Fruit fly (Drosophila melanogaster) whole organism, embryonic: ENCODE data around the gene Awh.
A peak's percentile ranks its signal among the peaks of the same experiment; 100 is the strongest.

ENCODE experiments used
- Ada2b ChIP-seq: fragments of 200-800 bp; sonication (Bioruptor generic); IDR thresholded peaks from 2 replicates; pipeline ENCODE4 v1.3.6; 2022; ENCODE audit warnings: missing biosample characterization, missing genetic modification characterization
- Bgb ChIP-seq: fragments of 200-800 bp; sonication (Bioruptor generic); IDR thresholded peaks from 2 replicates; pipeline ENCODE4 v1.3.6; 2022; ENCODE audit warnings: missing biosample characterization, missing genetic modification characterization; ENCODE audit not compliant: partially characterized antibody
- Bteb2 ChIP-seq: fragments of 200-800 bp; sonication (Bioruptor generic); optimal IDR thresholded peaks from 2 replicates; lab custom pipeline; 2016; ENCODE audit warnings: missing biosample characterization, missing genetic modification characterization
- CG11696 ChIP-seq: fragments of 200-800 bp; sonication (Bioruptor generic); IDR thresholded peaks from 2 replicates; pipeline ENCODE4 v1.3.6; 2022; ENCODE audit warnings: missing biosample characterization, missing genetic modification characterization
- CG13296 ChIP-seq: fragments of 200-800 bp; sonication (Bioruptor generic); optimal IDR thresholded peaks from 3 replicates; lab custom pipeline; 2018; ENCODE audit warnings: missing biosample characterization, mild to moderate bottlenecking, missing genetic modification characterization
- CG14050 ChIP-seq: fragments of 200-800 bp; sonication (Bioruptor generic); IDR thresholded peaks from 3 replicates; pipeline ENCODE4 v1.3.6; 2022; ENCODE audit warnings: missing biosample characterization, missing genetic modification characterization
- CG14860 ChIP-seq: fragments of 200-800 bp; sonication (Bioruptor generic); IDR thresholded peaks from 3 replicates; pipeline ENCODE4 v1.3.6; 2022; ENCODE audit warnings: missing biosample characterization, missing genetic modification characterization; ENCODE audit not compliant: partially characterized antibody
- CG18599 ChIP-seq: fragments of 200-800 bp; sonication (Bioruptor generic); optimal IDR thresholded peaks from 3 replicates; lab custom pipeline; 2017; ENCODE audit warnings: missing biosample characterization, missing genetic modification characterization, mild to moderate bottlenecking, moderate library complexity, missing genetic modification reagents
- CG2116 ChIP-seq: fragments of 200-800 bp; sonication (Bioruptor generic); optimal IDR thresholded peaks from 3 replicates; lab custom pipeline; 2018; ENCODE audit warnings: missing biosample characterization, mild to moderate bottlenecking, missing genetic modification characterization
- CG2712 ChIP-seq: fragments of 200-800 bp; optimal IDR thresholded peaks from 3 replicates; lab custom pipeline; 2019; ENCODE audit warnings: missing biosample characterization, mild to moderate bottlenecking, missing genetic modification characterization, moderate library complexity
- CG3726 ChIP-seq: fragments of 200-800 bp; sonication (Bioruptor generic); IDR thresholded peaks from 3 replicates; pipeline ENCODE4, ENCODE4 v1.3.6; 2022; ENCODE audit warnings: missing biosample characterization, missing genetic modification characterization
- CG3995 ChIP-seq: fragments of 200-800 bp; sonication (Bioruptor generic); optimal IDR thresholded peaks from 3 replicates; lab custom pipeline; 2016; ENCODE audit warnings: missing biosample characterization, missing genetic modification characterization
- CG4360 ChIP-seq: fragments of 200-800 bp; sonication (Bioruptor generic); IDR thresholded peaks from 2 replicates; pipeline ENCODE4 v1.3.6; 2022; ENCODE audit warnings: missing biosample characterization, missing genetic modification characterization
- CG6654 ChIP-seq: fragments of 200-800 bp; sonication (Bioruptor generic); optimal IDR thresholded peaks from 2 replicates; lab custom pipeline; 2017; ENCODE audit warnings: missing biosample characterization, mild to moderate bottlenecking, missing genetic modification characterization
- CG6791 ChIP-seq: fragments of 200-800 bp; sonication (Bioruptor generic); IDR thresholded peaks from 3 replicates; pipeline ENCODE4 v1.3.6; 2022; ENCODE audit warnings: missing biosample characterization, missing genetic modification characterization; ENCODE audit not compliant: partially characterized antibody
- CG7556 ChIP-seq: fragments of 200-800 bp; sonication (Bioruptor generic); optimal IDR thresholded peaks from 2 replicates; lab custom pipeline; 2017; ENCODE audit warnings: missing biosample characterization, mild to moderate bottlenecking, missing genetic modification characterization
- CG7963 ChIP-seq: fragments of 200-800 bp; sonication (Bioruptor generic); IDR thresholded peaks from 3 replicates; pipeline ENCODE4 v1.3.6; 2022; ENCODE audit warnings: missing biosample characterization, missing genetic modification characterization; ENCODE audit not compliant: partially characterized antibody
- CG9609 ChIP-seq: fragments of 200-800 bp; sonication (Bioruptor generic); optimal IDR thresholded peaks from 3 replicates; lab custom pipeline; 2016; ENCODE audit warnings: missing biosample characterization, missing genetic modification characterization
- Camta ChIP-seq: fragments of 200-800 bp; sonication (Bioruptor generic); optimal IDR thresholded peaks from 2 replicates; lab custom pipeline; 2016; ENCODE audit warnings: missing biosample characterization, missing genetic modification characterization
- CoRest ChIP-seq: fragments of 200-800 bp; sonication (Bioruptor generic); optimal IDR thresholded peaks from 3 replicates; lab custom pipeline; 2018; ENCODE audit warnings: missing biosample characterization, mild to moderate bottlenecking, missing genetic modification characterization, moderate library complexity
- Doc3 ChIP-seq: fragments of 200-800 bp; sonication (Bioruptor generic); IDR thresholded peaks from 3 replicates; pipeline ENCODE4 v1.3.6; 2022; ENCODE audit warnings: missing biosample characterization, missing genetic modification characterization; ENCODE audit not compliant: partially characterized antibody
- Drgx ChIP-seq: fragments of 200-800 bp; sonication (Bioruptor generic); IDR thresholded peaks from 2 replicates; pipeline ENCODE4 v1.3.6; 2022; ENCODE audit warnings: missing biosample characterization, missing genetic modification characterization
- Ets97D ChIP-seq: fragments of 200-800 bp; sonication (Bioruptor generic); optimal IDR thresholded peaks from 3 replicates; lab custom pipeline; 2016; ENCODE audit warnings: missing biosample characterization, missing genetic modification characterization
- HLH4C ChIP-seq: fragments of 200-800 bp; sonication (Bioruptor generic); IDR thresholded peaks from 3 replicates; pipeline ENCODE4 v1.3.6; 2022; ENCODE audit warnings: missing biosample characterization, missing genetic modification characterization; ENCODE audit not compliant: partially characterized antibody
- HLH54F ChIP-seq: fragments of 200-800 bp; sonication (Bioruptor generic); optimal IDR thresholded peaks from 3 replicates; lab custom pipeline; 2016; ENCODE audit warnings: missing biosample characterization, missing genetic modification characterization
- Lpt ChIP-seq: fragments of >200 bp; optimal IDR thresholded peaks from 2 replicates; lab custom pipeline; 2018; ENCODE audit warnings: missing biosample characterization, missing genetic modification characterization
- NC2β ChIP-seq: fragments of 200-800 bp; sonication (Bioruptor generic); optimal IDR thresholded peaks from 2 replicates; lab custom pipeline; 2016; ENCODE audit warnings: missing biosample characterization, missing genetic modification characterization
- Neu2 ChIP-seq: fragments of 200-800 bp; sonication (Bioruptor generic); optimal IDR thresholded peaks from 3 replicates; lab custom pipeline; 2016; ENCODE audit warnings: missing biosample characterization, missing genetic modification characterization, borderline replicate concordance
- Opbp ChIP-seq: fragments of 200-800 bp; sonication (Bioruptor generic); IDR thresholded peaks from 3 replicates; pipeline ENCODE4 v1.3.6; 2022; ENCODE audit warnings: missing biosample characterization, missing genetic modification characterization; ENCODE audit not compliant: partially characterized antibody
- Pdp1 ChIP-seq, 2 experiments: fragments of 200-800 bp; sonication (Bioruptor generic); optimal IDR thresholded peaks; 3 replicates each; lab custom pipeline; 2016; ENCODE audit warnings: missing biosample characterization in 2 of 2, missing genetic modification characterization in 2 of 2, mild to moderate bottlenecking in 1 of 2, moderate library complexity in 1 of 2
- Six4 ChIP-seq: fragments of 200-800 bp; sonication (Bioruptor generic); optimal IDR thresholded peaks from 2 replicates; lab custom pipeline; 2016; ENCODE audit warnings: missing biosample characterization, missing genetic modification characterization
- Sry-β ChIP-seq: fragments of 200-800 bp; sonication (Bioruptor generic); optimal IDR thresholded peaks from 2 replicates; lab custom pipeline; 2018; ENCODE audit warnings: missing biosample characterization, mild to moderate bottlenecking, missing genetic modification characterization, moderate library complexity
- az2 ChIP-seq: fragments of 200-800 bp; sonication (Bioruptor generic); optimal IDR thresholded peaks from 3 replicates; lab custom pipeline; 2016; ENCODE audit warnings: missing biosample characterization, missing genetic modification characterization
- bbx ChIP-seq: fragments of 200-800 bp; sonication (Bioruptor generic); IDR thresholded peaks from 2 replicates; pipeline ENCODE4 v1.3.6; 2022; ENCODE audit warnings: missing biosample characterization, missing genetic modification characterization; ENCODE audit not compliant: partially characterized antibody
- croc ChIP-seq: fragments of 200-800 bp; sonication (Bioruptor generic); conservative IDR thresholded peaks from 3 replicates; pipeline ENCODE4 v1.3.6; 2022; ENCODE audit warnings: missing biosample characterization, missing genetic modification characterization
- crol ChIP-seq: fragments of 200-800 bp; sonication (Bioruptor generic); IDR thresholded peaks from 2 replicates; pipeline ENCODE4 v1.3.6; 2022; ENCODE audit warnings: missing biosample characterization, missing genetic modification characterization
- da ChIP-seq: fragments of 200-800 bp; sonication (Bioruptor generic); optimal IDR thresholded peaks from 2 replicates; lab custom pipeline; 2016; ENCODE audit warnings: missing biosample characterization, missing genetic modification characterization
- fd3F ChIP-seq: fragments of 200-800 bp; sonication (Bioruptor generic); optimal IDR thresholded peaks from 2 replicates; lab custom pipeline; 2018; ENCODE audit warnings: missing biosample characterization, mild to moderate bottlenecking, missing genetic modification characterization, moderate library complexity
- fu2 ChIP-seq: fragments of 200-800 bp; sonication (Bioruptor generic); optimal IDR thresholded peaks from 2 replicates; lab custom pipeline; 2016; ENCODE audit warnings: missing biosample characterization, missing genetic modification characterization
- grn ChIP-seq: fragments of 200-800 bp; sonication (Bioruptor generic); optimal IDR thresholded peaks from 3 replicates; lab custom pipeline; 2017; ENCODE audit warnings: missing biosample characterization, missing genetic modification characterization
- ham ChIP-seq: fragments of 200-800 bp; sonication (Bioruptor generic); IDR thresholded peaks from 2 replicates; pipeline ENCODE4 v1.3.6; 2022; ENCODE audit warnings: missing biosample characterization, missing genetic modification characterization
- luna ChIP-seq: fragments of 200-800 bp; sonication (Bioruptor generic); optimal IDR thresholded peaks from 2 replicates; lab custom pipeline; 2016; ENCODE audit warnings: missing biosample characterization, missing genetic modification characterization
- odd ChIP-seq: fragments of 200-800 bp; sonication (Bioruptor generic); optimal IDR thresholded peaks from 2 replicates; lab custom pipeline; 2017; ENCODE audit warnings: missing biosample characterization, mild to moderate bottlenecking, missing genetic modification characterization
- pan ChIP-seq, 4 experiments: fragments of >200 bp in 3 of 4; fragments of 200-800 bp in 1 of 4; sonication (Bioruptor generic) in 1 of 4; optimal IDR thresholded peaks in 3 of 4; IDR thresholded peaks in 1 of 4; 2 replicates each; pipeline versions ENCODE4 v1.3.6 to Lab custom; 2017 to 2022; ENCODE audit warnings: missing biosample characterization in 2 of 4, missing genetic modification characterization in 2 of 4, mixed read lengths in 1 of 4
- pros ChIP-seq: fragments of 200-800 bp; sonication (Bioruptor generic); optimal IDR thresholded peaks from 3 replicates; lab custom pipeline; 2019; ENCODE audit warnings: missing biosample characterization, mild to moderate bottlenecking, missing genetic modification characterization, moderate library complexity
- rib ChIP-seq: fragments of 200-800 bp; sonication (Bioruptor generic); IDR thresholded peaks from 2 replicates; pipeline ENCODE4 v1.3.6; 2022; ENCODE audit warnings: missing biosample characterization, missing genetic modification characterization
- trem ChIP-seq: fragments of 200-800 bp; optimal IDR thresholded peaks from 3 replicates; lab custom pipeline; 2019; ENCODE audit warnings: missing biosample characterization, mild to moderate bottlenecking, missing genetic modification characterization, moderate library complexity

Awh gene

dm6 chr3L:3908838-3909810 is 63.1 kb downstream of the Awh start (continued):
- TF ChIP-seq CG11696 (GFP tag; lab: Robert Waterston, UW): no peak
- TF ChIP-seq Ada2b (GFP tag; lab: Robert Waterston, UW): no peak
- TF ChIP-seq Doc3 (GFP tag; lab: Robert Waterston, UW): peak; percentile 51; the same call in 2 of the 3 replicates
- TF ChIP-seq CG14050 (GFP tag; lab: Robert Waterston, UW): no peak
- peak; percentile 60; the same call in 1 of the 3 replicates for TF ChIP-seq CG6791
- TF ChIP-seq pros (GFP tag; lab: Kevin White, UChicago): no peak
- no peak for TF ChIP-seq fd3F (GFP tag; lab: Kevin White, UChicago)
- TF ChIP-seq crol (GFP tag; lab: Robert Waterston, UW): peak; percentile 93
- no peak for TF ChIP-seq Camta (GFP tag; lab: Kevin White, UChicago)
- TF ChIP-seq CG7556: no peak
- no peak for TF ChIP-seq fu2 (GFP tag; lab: Kevin White, UChicago)
- TF ChIP-seq CG13296 (GFP tag; lab: Kevin White, UChicago): no peak
- peak; percentile 40 for TF ChIP-seq CG2712 (tag; lab: Kevin White, UChicago)
- TF ChIP-seq rib (GFP tag; lab: Robert Waterston, UW): 0 out of 2 replicates have a peak, but pooled peaks have one; percentile 36
- peak; percentile 77 for TF ChIP-seq CG2116 (GFP tag; lab: Kevin White, UChicago)
- no peak for TF ChIP-seq Lpt
- TF ChIP-seq odd (GFP tag; lab: Kevin White, UChicago): no peak
- TF ChIP-seq Neu2 (GFP tag; lab: Kevin White, UChicago): no peak
- TF ChIP-seq CG3726 (GFP tag; lab: Robert Waterston, UW): no peak
- no peak for TF ChIP-seq Sry-β
- peak; percentile 64; the same call in 2 of the 3 replicates for TF ChIP-seq HLH4C (GFP tag; lab: Robert Waterston, UW)
- TF ChIP-seq CoRest (tag; lab: Kevin White, UChicago): no peak
- TF ChIP-seq HLH54F (GFP tag; lab: Kevin White, UChicago): no peak
- TF ChIP-seq Pdp1 (GFP tag; optimal IDR thresholded peaks at IDR 0.05; lab: Kevin White, UChicago): peak in 1 of 2 experiments; percentile 97
- TF ChIP-seq trem (tag; lab: Kevin White, UChicago): peak; percentile 44
- TF ChIP-seq luna (GFP tag; lab: Kevin White, UChicago): no peak
- no peak for TF ChIP-seq Six4 (GFP tag; lab: Kevin White, UChicago)
- TF ChIP-seq da (GFP tag; lab: Kevin White, UChicago): no peak
- TF ChIP-seq Drgx: no peak
- TF ChIP-seq CG9609 (GFP tag; lab: Kevin White, UChicago): no peak
- TF ChIP-seq grn (GFP tag; lab: Kevin White, UChicago): no peak
- peak; percentile 26 for TF ChIP-seq CG3995 (GFP tag; lab: Kevin White, UChicago)
- TF ChIP-seq CG18599 (GFP tag; lab: Kevin White, UChicago): no peak
- TF ChIP-seq ham (GFP tag; lab: Robert Waterston, UW): no peak
- no peak for TF ChIP-seq CG4360 (GFP tag; lab: Robert Waterston, UW)
- TF ChIP-seq CG7963: peak; percentile 43; the same call in 1 of the 3 replicates
- no peak for TF ChIP-seq pan (optimal IDR thresholded peaks at IDR 0.05; lab: Kevin White, UChicago)
- no peak for TF ChIP-seq pan (GFP tag; optimal IDR thresholded peaks at IDR 0.05 in 1 of 2, IDR thresholded peaks at IDR 0.05 in 1 of 2)
- peak; percentile 76 for TF ChIP-seq Opbp (GFP tag; lab: Robert Waterston, UW)
- TF ChIP-seq bbx (GFP tag; lab: Robert Waterston, UW): peak; percentile 75
- TF ChIP-seq CG6654 (GFP tag; lab: Kevin White, UChicago): no peak
- TF ChIP-seq NC2β: peak; percentile 6
- TF ChIP-seq CG14860 (GFP tag; lab: Robert Waterston, UW): peak; percentile 35; the same call in 1 of the 3 replicates
- no peak for TF ChIP-seq Bteb2 (GFP tag; lab: Kevin White, UChicago)
- peak; percentile 65 for TF ChIP-seq Bgb (GFP tag; lab: Robert Waterston, UW)
- TF ChIP-seq az2 (GFP tag; lab: Kevin White, UChicago): no peak
- no peak for TF ChIP-seq croc (GFP tag; lab: Robert Waterston, UW)
- TF ChIP-seq Ets97D: peak; percentile 32
